Worm (Caenorhabditis elegans) whole organism, midembryonic: ENCODE data around the gene pen-2.

ENCODE experiments used
- cog-1 ChIP-seq: sonication (generic microtip); optimal IDR thresholded peaks from 2 replicates; lab custom pipeline; 2016; ENCODE audit warnings: missing genetic modification characterization, missing compliant biosample characterization
- flt-1 ChIP-seq: fragments of 200-800 bp; sonication (Bioruptor generic); IDR thresholded peaks from 2 replicates; pipeline ENCODE4 v1.3.6; 2022; ENCODE audit warnings: missing genetic modification characterization, missing compliant biosample characterization
- med-1 ChIP-seq: sonication (generic microtip); optimal IDR thresholded peaks from 2 replicates; lab custom pipeline; 2017; ENCODE audit warnings: missing genetic modification characterization, mild to moderate bottlenecking, missing compliant biosample characterization, antibody characterized with exemption, missing genetic modification reagents; ENCODE audit not compliant: insufficient read depth
- ref-1 ChIP-seq: fragments of 200-800 bp; sonication (Bioruptor generic); conservative IDR thresholded peaks from 2 replicates; pipeline ENCODE4 v1.3.6; 2022; ENCODE audit warnings: missing genetic modification reagents, missing genetic modification characterization, missing compliant biosample characterization
- tab-1 ChIP-seq: fragments of 200-800 bp; sonication (Bioruptor generic); IDR thresholded peaks from 2 replicates; pipeline ENCODE4 v1.3.6; 2022; ENCODE audit warnings: missing genetic modification characterization, missing compliant biosample characterization

ce11 chrIII:11360156-11360555 lies 17.0 kb downstream of the pen-2 start, which contains the start of gene T28D6.4:
- TF ChIP-seq flt-1 (GFP tag; lab: Robert Waterston, UW) (no peak), med-1 (no peak), ref-1 (GFP tag; lab: Robert Waterston, UW) (no peak), cog-1 (tag; lab: Kevin White, UChicago) (no peak), tab-1 (GFP tag; lab: Robert Waterston, UW) (no peak)
